Worm (Caenorhabditis elegans) whole organism, L4/young adult: ENCODE data around the gene ZK892.5.

ENCODE experiments used
- W03F9.2 ChIP-seq: fragments of 150-350 bp; optimal IDR thresholded peaks from 2 replicates; lab custom pipeline; 2014; ENCODE audit warnings: missing biosample characterization, missing genetic modification characterization
- dao-5 ChIP-seq: sonication (generic microtip); optimal IDR thresholded peaks from 2 replicates; lab custom pipeline; 2016; ENCODE audit warnings: missing genotype, missing genetic modification characterization, moderate library complexity, missing compliant biosample characterization
- him-1 ChIP-seq: sonication (generic microtip); optimal IDR thresholded peaks from 2 replicates; lab custom pipeline; 2016; ENCODE audit warnings: missing genotype, missing genetic modification reagents, missing genetic modification characterization, missing compliant biosample characterization

- TF ChIP-seq dao-5 (tag; lab: Kevin White, UChicago) (no peak), him-1 (tag; lab: Kevin White, UChicago) (no peak), W03F9.2 (tag; lab: Kevin White, UChicago) (no peak)
These were observed 19.4 kb upstream of the ZK892.5 start for ce11 chrII:9988620-9989019.
